Worm (Caenorhabditis elegans) whole organism, mixed stage, embryonic: ENCODE results near the gene fbxb-37.

Source experiments
- M03D4.4 ChIP-seq: sonication (generic microtip); optimal IDR thresholded peaks from 2 replicates; lab custom pipeline; 2017; ENCODE audit warnings: mild to moderate bottlenecking, missing genetic modification characterization, missing compliant biosample characterization
- blmp-1 ChIP-seq: fragments of 150-350 bp; optimal IDR thresholded peaks from 2 replicates; lab custom pipeline; 2014; ENCODE audit warnings: missing biosample characterization, missing genetic modification characterization
- ham-2 ChIP-seq: fragments of 200-800 bp; sonication (Bioruptor generic); optimal IDR thresholded peaks from 2 replicates; lab custom pipeline; 2018; ENCODE audit warnings: mild to moderate bottlenecking, missing genetic modification characterization, missing compliant biosample characterization
- lin-13 ChIP-seq: fragments of 150-350 bp; optimal IDR thresholded peaks from 2 replicates; lab custom pipeline; 2014; ENCODE audit warnings: missing biosample characterization, missing genetic modification characterization
- lsy-2 ChIP-seq: fragments of 150-350 bp; optimal IDR thresholded peaks from 2 replicates; lab custom pipeline; 2014; ENCODE audit warnings: missing biosample characterization, missing genetic modification characterization
- mep-1 ChIP-seq: fragments of 150-350 bp; optimal IDR thresholded peaks from 2 replicates; lab custom pipeline; 2017; ENCODE audit warnings: missing biosample characterization, missing genetic modification reagents, missing genetic modification characterization, inconsistent platforms
- nhr-28 ChIP-seq: fragments of 150-350 bp; optimal IDR thresholded peaks from 2 replicates; lab custom pipeline; 2014; ENCODE audit warnings: missing biosample characterization, missing genetic modification characterization
- nhr-76 ChIP-seq: sonication (generic microtip); optimal IDR thresholded peaks from 2 replicates; lab custom pipeline; 2017; ENCODE audit warnings: missing biosample characterization, missing genetic modification characterization
- snpc-4 ChIP-seq: fragments of 150-350 bp; optimal IDR thresholded peaks from 2 replicates; lab custom pipeline; 2014; ENCODE audit warnings: missing biosample characterization, missing genetic modification characterization
- unc-39 ChIP-seq: fragments of 150-350 bp; optimal IDR thresholded peaks from 2 replicates; lab custom pipeline; 2014; ENCODE audit warnings: missing biosample characterization, missing genetic modification characterization
- unc-62 ChIP-seq: fragments of 150-350 bp; optimal IDR thresholded peaks from 2 replicates; lab custom pipeline; 2014; ENCODE audit warnings: missing biosample characterization, missing genetic modification reagents, missing genetic modification characterization
- ztf-11 ChIP-seq: fragments of 150-350 bp; optimal IDR thresholded peaks from 2 replicates; lab custom pipeline; 2014; ENCODE audit warnings: missing biosample characterization, missing genetic modification characterization

ce11 chrII:2140817-2141216 is 47.1 kb upstream of the fbxb-37 start, which contains the start of gene C40A11.3:
- TF ChIP-seq unc-39 (tag; lab: Kevin White, UChicago) (no peak), ztf-11 (no peak), mep-1 (no peak), M03D4.4 (tag; lab: Kevin White, UChicago) (no peak), unc-62 (GFP tag; lab: Kevin White, UChicago) (no peak), blmp-1 (tag; lab: Kevin White, UChicago) (no peak), snpc-4 (no peak), lsy-2 (tag; lab: Kevin White, UChicago) (no peak), nhr-28 (tag; lab: Kevin White, UChicago) (no peak), nhr-76 (tag; lab: Kevin White, UChicago) (no peak), lin-13 (no peak), ham-2 (GFP tag; lab: Kevin White, UChicago) (no peak)
